Worm (Caenorhabditis elegans): ENCODE results near the gene T20F7.1.

Gene T20F7.1

ce11 chrX:16893767-16894166 is 21.1 kb downstream of the T20F7.1 start:
- no peak for TF ChIP-seq attf-3 (GFP tag; conservative IDR thresholded peaks at IDR 0.05)
- TF ChIP-seq nfya-1 (tag; optimal IDR thresholded peaks at IDR 0.05; ENCODE audit: borderline replicate concordance, insufficient read depth): no peak
- no peak for TF ChIP-seq T07F8.4 (tag; optimal IDR thresholded peaks at IDR 0.05)
- TF ChIP-seq hsf-1 (GFP tag; IDR thresholded peaks at IDR 0.05): 0 out of 2 replicates have a peak, but pooled peaks have one; percentile 37
- 0 out of 2 replicates have a peak, but pooled peaks have one; percentile 31 for TF ChIP-seq B0336.3 (GFP tag; IDR thresholded peaks at IDR 0.05)
- TF ChIP-seq lsy-27 (tag; optimal IDR thresholded peaks at IDR 0.05; ENCODE audit: borderline replicate concordance, insufficient read depth): no peak
- 0 out of 2 replicates have a peak, but pooled peaks have one; percentile 34 for TF ChIP-seq mcd-1 (GFP tag; IDR thresholded peaks at IDR 0.05)
- TF ChIP-seq hmg-1.2 (GFP tag; IDR thresholded peaks at IDR 0.05): peak; percentile 51
- peak in 1 of 2 experiments; percentile 42 for TF ChIP-seq rec-8 (tag; optimal IDR thresholded peaks at IDR 0.05)
- TF ChIP-seq F39B2.1 (GFP tag; IDR thresholded peaks at IDR 0.05): no peak
- TF ChIP-seq nhr-80 (tag; optimal IDR thresholded peaks at IDR 0.05): no peak
- peak; percentile 48; the same call in 1 of the 2 replicates for TF ChIP-seq pbrm-1 (GFP tag; IDR thresholded peaks at IDR 0.05)
- no peak for TF ChIP-seq ztf-28 (GFP tag; IDR thresholded peaks at IDR 0.05)
- TF ChIP-seq him-1 (tag; optimal IDR thresholded peaks at IDR 0.05): peak; percentile 65
- no peak for TF ChIP-seq ceh-58 (GFP tag; IDR thresholded peaks at IDR 0.05)
- TF ChIP-seq ztf-25 (GFP tag; IDR thresholded peaks at IDR 0.05): 0 out of 2 replicates have a peak, but pooled peaks have one; percentile 34
- no peak for TF ChIP-seq snpc-4 (GFP tag; optimal IDR thresholded peaks at IDR 0.05)
- TF ChIP-seq snpc-4 (tag; optimal IDR thresholded peaks at IDR 0.05): peak in 1 of 4 experiments; percentile 69
- peak; percentile 69 for TF ChIP-seq dox-1 (GFP tag; IDR thresholded peaks at IDR 0.05)
- peak; percentile 82 for TF ChIP-seq D2030.7 (GFP tag; IDR thresholded peaks at IDR 0.05)
- TF ChIP-seq nfyb-1 (GFP tag; IDR thresholded peaks at IDR 0.05): 0 out of 2 replicates have a peak, but pooled peaks have one; percentile 30
- peak; percentile 45 for TF ChIP-seq hrde-1 (tag; optimal IDR thresholded peaks at IDR 0.05; ENCODE audit: borderline replicate concordance)
- no peak for TF ChIP-seq let-607 (tag; optimal IDR thresholded peaks at IDR 0.05)
- peak; percentile 46 for TF ChIP-seq lin-26 (GFP tag; IDR thresholded peaks at IDR 0.05)
- no peak for TF ChIP-seq Y56A3A.18 (GFP tag; IDR thresholded peaks at IDR 0.05)
- no peak; the same call in 1 of the 2 replicates for TF ChIP-seq madf-6 (GFP tag; IDR thresholded peaks at IDR 0.05)
- TF ChIP-seq sdz-38 (tag; optimal IDR thresholded peaks at IDR 0.05): no peak
- no peak for TF ChIP-seq madf-3 (GFP tag; IDR thresholded peaks at IDR 0.05)
- peak; percentile 46; the same call in 1 of the 2 replicates for TF ChIP-seq egrh-3 (GFP tag; IDR thresholded peaks at IDR 0.05)
- TF ChIP-seq zim-3 (tag; optimal IDR thresholded peaks at IDR 0.05): no peak
- peak; percentile 48 for TF ChIP-seq rpc-1 (optimal IDR thresholded peaks at IDR 0.05)
- TF ChIP-seq rpc-1 (tag; optimal IDR thresholded peaks at IDR 0.05): peak; percentile 76
- peak; percentile 81 for TF ChIP-seq zfh-2 (GFP tag; conservative IDR thresholded peaks at IDR 0.05)
- TF ChIP-seq rcor-1 (GFP tag; IDR thresholded peaks at IDR 0.05): peak; percentile 34; the same call in 1 of the 2 replicates
- TF ChIP-seq B0261.1 (tag; optimal IDR thresholded peaks at IDR 0.05): peak; percentile 73
- TF ChIP-seq F33H1.4 (GFP tag; IDR thresholded peaks at IDR 0.05): no peak
- no peak for TF ChIP-seq ztf-22 (GFP tag; optimal IDR thresholded peaks at IDR 0.05)
- peak; percentile 88 for TF ChIP-seq tbp1 (GFP tag; optimal IDR thresholded peaks at IDR 0.05)
- TF ChIP-seq F22D6.2 (tag; optimal IDR thresholded peaks at IDR 0.05): no peak
- TF ChIP-seq nhr-90 (tag; optimal IDR thresholded peaks at IDR 0.05): peak; percentile 18
- TF ChIP-seq ztf-18 (tag; optimal IDR thresholded peaks at IDR 0.05): peak; percentile 30
- no peak for TF ChIP-seq ceh-79 (tag; optimal IDR thresholded peaks at IDR 0.05)
- peak; percentile 17 for TF ChIP-seq fkh-3 (tag; optimal IDR thresholded peaks at IDR 0.05)
- 0 out of 2 replicates have a peak, but pooled peaks have one; percentile 19 for TF ChIP-seq egl-44 (GFP tag; IDR thresholded peaks at IDR 0.05)
- no peak for TF ChIP-seq lag-1 (GFP tag; IDR thresholded peaks at IDR 0.05)
- no peak for TF ChIP-seq K11D2.4 (GFP tag; IDR thresholded peaks at IDR 0.05)
